Worm (Caenorhabditis elegans) whole organism, L4 larva: Measurements from ENCODE around the gene crn-5.

Source experiments
- T20F7.1 ChIP-seq: fragments of 200-800 bp; sonication (Bioruptor generic); optimal IDR thresholded peaks from 2 replicates; lab custom pipeline; 2018; ENCODE audit warnings: mild to moderate bottlenecking, missing genetic modification characterization, missing compliant biosample characterization
- Y48G9A.11 ChIP-seq: fragments of 200-800 bp; sonication (Bioruptor generic); IDR thresholded peaks from 2 replicates; pipeline ENCODE4 v1.3.6; 2022; ENCODE audit warnings: missing genetic modification reagents, missing genetic modification characterization, missing compliant biosample characterization
- ZK546.5 ChIP-seq, 2 experiments: sonication (generic microtip); optimal IDR thresholded peaks; 2 replicates each; lab custom pipeline; 2017; ENCODE audit warnings: missing biosample characterization in 2 of 2, missing genetic modification characterization in 2 of 2
- aha-1 ChIP-seq: fragments of 150-350 bp; peaks from one replicate; lab custom pipeline; 2014; ENCODE audit warnings: missing biosample characterization, missing genetic modification characterization
- ama-1 ChIP-seq: fragments of 150-350 bp; optimal IDR thresholded peaks from 2 replicates; lab custom pipeline; 2014; ENCODE audit warnings: inconsistent platforms, mixed read lengths
- ceh-20 ChIP-seq: fragments of 200-800 bp; sonication (Bioruptor generic); IDR thresholded peaks from 2 replicates; pipeline ENCODE4 v1.3.6; 2022; ENCODE audit warnings: missing genetic modification reagents, missing genetic modification characterization, missing compliant biosample characterization
- ceh-82 ChIP-seq: sonication (generic microtip); optimal IDR thresholded peaks from 2 replicates; lab custom pipeline; 2017; ENCODE audit warnings: missing biosample characterization, missing genetic modification characterization
- daf-16 ChIP-seq, 3 experiments: sonication (generic microtip); optimal IDR thresholded peaks; 2 replicates each; lab custom pipeline; 2016 to 2017; ENCODE audit warnings: missing genetic modification characterization in 3 of 3, missing genetic modification reagents in 3 of 3, mild to moderate bottlenecking in 2 of 3, missing compliant biosample characterization in 2 of 3, missing biosample characterization in 1 of 3, moderate library complexity in 1 of 3
- daf-19 ChIP-seq: fragments of 200-800 bp; sonication (Bioruptor generic); conservative IDR thresholded peaks from 2 replicates; pipeline ENCODE4 v1.3.6; 2022; ENCODE audit warnings: missing genetic modification characterization, missing compliant biosample characterization
- dmd-8 ChIP-seq: fragments of 200-800 bp; sonication (Bioruptor generic); IDR thresholded peaks from 2 replicates; pipeline ENCODE4 v1.3.6; 2022; ENCODE audit warnings: missing genetic modification characterization, missing compliant biosample characterization
- dpl-1 ChIP-seq: fragments of 150-350 bp; optimal IDR thresholded peaks from 2 replicates; lab custom pipeline; 2014; ENCODE audit warnings: missing biosample characterization, missing genetic modification reagents, missing genetic modification characterization
- duxl-1 ChIP-seq: sonication (generic microtip); optimal IDR thresholded peaks from 2 replicates; lab custom pipeline; 2016; ENCODE audit warnings: mild to moderate bottlenecking, missing genetic modification characterization, moderate library complexity, missing compliant biosample characterization; ENCODE audit not compliant: poor library complexity
- egl-27 ChIP-seq: sonication (generic microtip); optimal IDR thresholded peaks from 3 replicates; lab custom pipeline; 2017; ENCODE audit warnings: missing biosample characterization, missing genetic modification reagents, missing genetic modification characterization
- fos-1 ChIP-seq: fragments of 150-350 bp; optimal IDR thresholded peaks from 2 replicates; lab custom pipeline; 2014; ENCODE audit warnings: missing biosample characterization, missing genetic modification characterization
- hif-1 ChIP-seq, 2 experiments: sonication (generic microtip); optimal IDR thresholded peaks; 2 replicates each; lab custom pipeline; 2016 to 2017; ENCODE audit warnings: missing compliant biosample characterization in 2 of 2, missing genetic modification characterization in 2 of 2, missing genetic modification reagents in 2 of 2, missing genotype in 2 of 2, mild to moderate bottlenecking in 1 of 2
- hlh-11 ChIP-seq: fragments of 200-800 bp; sonication (Bioruptor generic); optimal IDR thresholded peaks from 2 replicates; lab custom pipeline; 2018; ENCODE audit warnings: mild to moderate bottlenecking, missing genetic modification characterization, missing compliant biosample characterization
- hlh-30 ChIP-seq: sonication (generic microtip); optimal IDR thresholded peaks from 2 replicates; lab custom pipeline; 2017; ENCODE audit warnings: antibody characterized with exemption, mild to moderate bottlenecking, missing genetic modification characterization, missing compliant biosample characterization; ENCODE audit not compliant: insufficient read depth
- lin-1 ChIP-seq: fragments of 200-800 bp; sonication (Bioruptor generic); IDR thresholded peaks from 2 replicates; pipeline ENCODE4 v1.3.6; 2022; ENCODE audit warnings: missing genetic modification reagents, missing genetic modification characterization, missing compliant biosample characterization
- lin-15B ChIP-seq: fragments of 150-350 bp; sonication (generic microtip); optimal IDR thresholded peaks from 3 replicates; lab custom pipeline; 2014; ENCODE audit warnings: missing biosample characterization, missing genetic modification characterization
- lin-38 ChIP-seq: fragments of 200-800 bp; sonication (Bioruptor generic); IDR thresholded peaks from 2 replicates; pipeline ENCODE4 v1.3.6; 2022; ENCODE audit warnings: missing genetic modification reagents, missing genetic modification characterization, missing compliant biosample characterization
- lin-39 ChIP-seq: fragments of 150-350 bp; optimal IDR thresholded peaks from 2 replicates; lab custom pipeline; 2014; ENCODE audit warnings: missing biosample characterization, missing genetic modification reagents, missing genetic modification characterization
- madf-5 ChIP-seq, 2 experiments: fragments of 200-800 bp; sonication (Bioruptor generic); IDR thresholded peaks; 2 replicates each; pipeline ENCODE4 v1.3.6; 2022; ENCODE audit warnings: missing compliant biosample characterization in 2 of 2, missing genetic modification characterization in 2 of 2
- mdl-1 ChIP-seq, 2 experiments: fragments of 150-350 bp in 1 of 2; sonication (generic microtip) in 1 of 2; optimal IDR thresholded peaks; 2 replicates each; lab custom pipeline; 2014 to 2017; ENCODE audit warnings: missing biosample characterization in 2 of 2, missing genetic modification characterization in 2 of 2
- mep-1 ChIP-seq: fragments of 150-350 bp; sonication (generic microtip); optimal IDR thresholded peaks from 3 replicates; lab custom pipeline; 2014; ENCODE audit warnings: missing biosample characterization, missing genetic modification characterization
- mes-2 ChIP-seq: sonication (generic microtip); optimal IDR thresholded peaks from 2 replicates; lab custom pipeline; 2016; ENCODE audit warnings: missing genotype, mild to moderate bottlenecking, missing genetic modification characterization, missing compliant biosample characterization; ENCODE audit not compliant: poor library complexity, severe bottlenecking
- mxl-3 ChIP-seq: fragments of 200-800 bp; sonication (Bioruptor generic); optimal IDR thresholded peaks from 2 replicates; lab custom pipeline; 2018; ENCODE audit warnings: mild to moderate bottlenecking, missing genetic modification characterization, missing compliant biosample characterization
- nhr-10 ChIP-seq: fragments of 150-350 bp; optimal IDR thresholded peaks from 2 replicates; lab custom pipeline; 2014; ENCODE audit warnings: missing biosample characterization, missing genetic modification characterization
- nhr-102 ChIP-seq: sonication (generic microtip); optimal IDR thresholded peaks from 2 replicates; lab custom pipeline; 2016; ENCODE audit warnings: mild to moderate bottlenecking, missing genetic modification characterization, moderate library complexity, missing compliant biosample characterization
- nhr-111 ChIP-seq: fragments of 200-800 bp; sonication (Bioruptor generic); optimal IDR thresholded peaks from 2 replicates; lab custom pipeline; 2018; ENCODE audit warnings: mild to moderate bottlenecking, missing genetic modification characterization, missing compliant biosample characterization
- nhr-237 ChIP-seq: sonication (generic microtip); optimal IDR thresholded peaks from 2 replicates; lab custom pipeline; 2017; ENCODE audit warnings: missing biosample characterization, missing genetic modification characterization
- nhr-28 ChIP-seq: fragments of 150-350 bp; optimal IDR thresholded peaks from 2 replicates; lab custom pipeline; 2014; ENCODE audit warnings: missing biosample characterization, missing genetic modification characterization
- nhr-41 ChIP-seq: fragments of 200-800 bp; sonication (Bioruptor generic); IDR thresholded peaks from 2 replicates; pipeline ENCODE4 v1.3.6; 2022; ENCODE audit warnings: missing genetic modification reagents, missing genetic modification characterization, missing compliant biosample characterization
- nhr-48 ChIP-seq: sonication (generic microtip); optimal IDR thresholded peaks from 2 replicates; lab custom pipeline; 2016; ENCODE audit warnings: mild to moderate bottlenecking, missing genetic modification characterization, missing compliant biosample characterization
- php-3 ChIP-seq: fragments of 200-800 bp; sonication (Bioruptor generic); IDR thresholded peaks from 2 replicates; pipeline ENCODE4 v1.3.6; 2022; ENCODE audit warnings: missing genetic modification reagents, missing genetic modification characterization, missing compliant biosample characterization
- pqm-1 ChIP-seq: sonication (generic microtip); optimal IDR thresholded peaks from 2 replicates; lab custom pipeline; 2017; ENCODE audit warnings: missing biosample characterization, missing genetic modification characterization
- sdz-12 ChIP-seq: fragments of 200-800 bp; sonication (Bioruptor generic); optimal IDR thresholded peaks from 2 replicates; lab custom pipeline; 2018; ENCODE audit warnings: mild to moderate bottlenecking, missing genetic modification characterization, missing compliant biosample characterization
- set-16 ChIP-seq: fragments of 200-800 bp; sonication (Bioruptor generic); IDR thresholded peaks from 2 replicates; pipeline ENCODE4 v1.3.6; 2022; ENCODE audit warnings: missing genetic modification reagents, missing genetic modification characterization, missing compliant biosample characterization
- spr-1 ChIP-seq: sonication (generic microtip); optimal IDR thresholded peaks from 2 replicates; lab custom pipeline; 2016; ENCODE audit warnings: mild to moderate bottlenecking, missing genetic modification characterization, missing compliant biosample characterization
- tra-1 ChIP-seq: fragments of 200-800 bp; sonication (Bioruptor generic); IDR thresholded peaks from 2 replicates; pipeline ENCODE4 v1.3.6; 2022; ENCODE audit warnings: missing genetic modification reagents, missing genetic modification characterization, missing compliant biosample characterization
- unc-39 ChIP-seq: sonication (generic microtip); optimal IDR thresholded peaks from 2 replicates; lab custom pipeline; 2017; ENCODE audit warnings: missing biosample characterization, missing genetic modification characterization
- unc-62 ChIP-seq, 3 experiments: fragments of 150-350 bp in 1 of 3; sonication (generic microtip); optimal IDR thresholded peaks in 2 of 3; peaks in 1 of 3; 1 replicate in 1 of 3; 2 replicates in 2 of 3; lab custom pipeline; 2014 to 2017; ENCODE audit warnings: missing biosample characterization in 3 of 3, missing genetic modification characterization in 3 of 3, missing genetic modification reagents in 3 of 3, missing genotype in 1 of 3
- vab-7 ChIP-seq: fragments of 200-800 bp; sonication (Bioruptor generic); IDR thresholded peaks from 2 replicates; pipeline ENCODE4 v1.3.6; 2022; ENCODE audit warnings: missing genetic modification reagents, missing genetic modification characterization, missing compliant biosample characterization
- zag-1 ChIP-seq: fragments of 150-350 bp; optimal IDR thresholded peaks from 2 replicates; lab custom pipeline; 2014; ENCODE audit warnings: missing biosample characterization, missing genetic modification characterization
- zfp-2 ChIP-seq: sonication (generic microtip); optimal IDR thresholded peaks from 2 replicates; lab custom pipeline; 2016; ENCODE audit warnings: mild to moderate bottlenecking, missing genetic modification characterization, missing compliant biosample characterization
- zip-11 ChIP-seq: fragments of 200-800 bp; sonication (Bioruptor generic); IDR thresholded peaks from 2 replicates; pipeline ENCODE4 v1.3.6; 2022; ENCODE audit warnings: missing genetic modification characterization, missing compliant biosample characterization
- zip-2 ChIP-seq: fragments of 150-350 bp; optimal IDR thresholded peaks from 2 replicates; lab custom pipeline; 2014; ENCODE audit warnings: missing biosample characterization, missing genetic modification characterization

Gene crn-5

DNA sequence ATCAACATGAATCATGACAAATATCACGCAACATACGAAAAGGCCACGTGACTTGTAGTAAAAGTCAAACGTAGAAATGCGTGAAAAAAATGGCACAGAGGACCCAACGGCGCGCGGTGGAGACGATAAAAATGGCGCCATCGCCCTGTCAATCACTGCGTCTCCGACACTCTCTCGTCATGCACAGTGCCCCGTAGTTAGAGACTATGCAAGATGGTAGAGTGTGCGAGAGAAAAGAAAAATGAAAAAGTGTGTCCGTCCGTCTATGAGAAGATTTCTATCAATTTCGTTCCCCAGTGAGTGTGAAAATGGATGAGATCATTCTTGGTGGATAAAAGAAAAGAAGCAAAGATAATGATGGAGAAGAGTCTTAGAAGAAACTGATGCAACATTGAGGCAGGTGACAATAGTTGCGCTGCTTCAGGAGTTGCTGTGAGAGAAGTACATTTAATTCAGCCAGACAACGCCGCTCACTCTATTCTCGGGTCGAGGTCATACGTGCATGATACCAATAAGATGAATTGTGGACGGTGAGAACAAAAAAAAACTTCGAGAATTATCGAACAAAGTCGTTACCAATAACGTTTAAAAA is 37.0 kb upstream of the crn-5 start (continued):
- TF ChIP-seq mes-2 (tag; lab: Kevin White, UChicago) (peak; percentile 48), dmd-8 (GFP tag; lab: Robert Waterston, UW) (no peak), fos-1 (tag; lab: Kevin White, UChicago) (no peak)

DNA sequence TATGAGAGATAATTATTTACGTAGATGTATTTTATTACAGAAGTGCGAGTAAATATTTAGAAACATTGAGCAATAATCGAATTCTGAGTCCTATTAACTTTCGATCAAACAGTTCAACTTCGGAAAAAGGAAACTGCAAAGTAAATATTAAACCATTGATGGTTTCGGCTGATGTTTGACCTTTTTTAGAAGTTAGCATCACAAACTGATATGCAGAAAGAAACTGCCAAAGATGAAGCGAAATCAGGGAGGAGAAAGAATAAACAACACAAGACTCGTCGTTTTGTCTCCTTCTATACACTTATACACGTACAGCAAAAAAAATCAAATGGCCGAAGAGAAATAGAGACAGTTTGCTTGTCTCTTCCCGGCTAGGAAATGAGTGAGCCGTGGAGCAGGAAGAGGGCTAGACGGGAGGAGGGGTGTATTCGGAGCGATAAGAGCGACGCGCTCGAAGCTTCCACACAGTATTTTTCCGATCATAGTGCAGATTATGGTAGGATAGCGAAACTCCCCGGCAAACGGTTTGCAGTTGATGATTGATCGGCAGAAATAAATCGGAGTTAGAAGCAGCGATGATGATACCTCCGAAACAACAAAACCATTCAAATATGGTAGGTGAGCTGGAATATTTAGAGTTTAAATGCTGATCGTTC is 35.9 kb upstream of the crn-5 start:
- peak in 1 of 2 experiments; percentile 24 for TF ChIP-seq hif-1 (tag; optimal IDR thresholded peaks at IDR 0.05; lab: Kevin White, UChicago)
- TF ChIP-seq spr-1 (tag; lab: Kevin White, UChicago), result no peak
- TF ChIP-seq ama-1, result peak; percentile 42
- TF ChIP-seq ceh-20 (GFP tag; lab: Robert Waterston, UW), result no peak
- TF ChIP-seq nhr-10 (tag; lab: Kevin White, UChicago), result peak; percentile 31
- no peak for TF ChIP-seq Y48G9A.11 (GFP tag; lab: Robert Waterston, UW)
- no peak for TF ChIP-seq zip-2
- no peak for TF ChIP-seq lin-1 (GFP tag; lab: Robert Waterston, UW)
- no peak for TF ChIP-seq mdl-1 (tag; optimal IDR thresholded peaks at IDR 0.05; lab: Kevin White, UChicago)
- no peak for TF ChIP-seq nhr-102
- TF ChIP-seq daf-16 (GFP tag; optimal IDR thresholded peaks at IDR 0.05; lab: Kevin White, UChicago), result no peak
- TF ChIP-seq daf-16 (tag; optimal IDR thresholded peaks at IDR 0.05; lab: Kevin White, UChicago), result peak; percentile 82
- TF ChIP-seq ZK546.5 (tag; optimal IDR thresholded peaks at IDR 0.05; lab: Kevin White, UChicago), result no peak
- no peak for TF ChIP-seq unc-39 (tag; lab: Kevin White, UChicago)
- no peak for TF ChIP-seq madf-5 (GFP tag; IDR thresholded peaks at IDR 0.05; lab: Robert Waterston, UW)
- TF ChIP-seq nhr-237, result no peak
- TF ChIP-seq ceh-82 (tag; lab: Kevin White, UChicago), result no peak
- TF ChIP-seq hlh-11 (tag; lab: Kevin White, UChicago), result peak; percentile 36
- no peak for TF ChIP-seq lin-15B
- TF ChIP-seq T20F7.1 (GFP tag; lab: Kevin White, UChicago), result no peak
- no peak for TF ChIP-seq zip-11 (GFP tag; lab: Robert Waterston, UW)
- TF ChIP-seq vab-7 (GFP tag; lab: Robert Waterston, UW), result no peak
- TF ChIP-seq tra-1, result 0 out of 2 replicates have a peak, but pooled peaks have one; percentile 28
- no peak for TF ChIP-seq zfp-2
- no peak for TF ChIP-seq lin-39 (tag; lab: Kevin White, UChicago)
- no peak for TF ChIP-seq dpl-1
- TF ChIP-seq mxl-3, result no peak
- TF ChIP-seq hlh-30, result no peak
- TF ChIP-seq nhr-111 (GFP tag; lab: Kevin White, UChicago), result no peak
- TF ChIP-seq daf-19 (GFP tag; lab: Robert Waterston, UW), result peak; percentile 69; the same call in 1 of the 2 replicates
- TF ChIP-seq lin-38, result no peak; the same call in 1 of the 2 replicates
- no peak for TF ChIP-seq nhr-48 (tag; lab: Kevin White, UChicago)
- TF ChIP-seq set-16, result peak; percentile 47; the same call in 1 of the 2 replicates
- peak; percentile 66 for TF ChIP-seq sdz-12 (GFP tag; lab: Kevin White, UChicago)
- TF ChIP-seq egl-27, result no peak
- TF ChIP-seq duxl-1 (tag; lab: Kevin White, UChicago), result no peak
- peak; percentile 8 for TF ChIP-seq aha-1 (tag; lab: Kevin White, UChicago)
- 0 out of 2 replicates have a peak, but pooled peaks have one; percentile 24 for TF ChIP-seq nhr-41 (GFP tag; lab: Robert Waterston, UW)
- peak; percentile 20 for TF ChIP-seq mes-2 (tag; lab: Kevin White, UChicago)
- peak; percentile 16 for TF ChIP-seq nhr-28 (tag; lab: Kevin White, UChicago)
- TF ChIP-seq unc-62 (GFP tag; optimal IDR thresholded peaks at IDR 0.05 in 1 of 2; lab: Kevin White, UChicago), result peak in 1 of 2 experiments; percentile 91
- TF ChIP-seq unc-62 (tag; optimal IDR thresholded peaks at IDR 0.05; lab: Kevin White, UChicago), result no peak
- TF ChIP-seq fos-1 (tag; lab: Kevin White, UChicago), result no peak
- no peak for TF ChIP-seq php-3 (GFP tag; lab: Robert Waterston, UW)
- peak; percentile 48 for TF ChIP-seq pqm-1
- TF ChIP-seq mep-1 (tag; lab: Kevin White, UChicago), result peak; percentile 8
- TF ChIP-seq zag-1 (tag; lab: Kevin White, UChicago), result no peak
